Fruit fly (Drosophila melanogaster) whole organism, embryonic: Measurements from ENCODE around the gene orion.

Experiments
- Adf1 ChIP-seq: fragments of 200-800 bp; sonication (Bioruptor generic); IDR thresholded peaks from 2 replicates; pipeline ENCODE4 v1.3.6; 2022; ENCODE audit warnings: missing biosample characterization, missing genetic modification characterization
- Antp ChIP-seq: fragments of 200-800 bp; sonication (Bioruptor generic); optimal IDR thresholded peaks from 3 replicates; lab custom pipeline; 2016; ENCODE audit warnings: missing biosample characterization, missing genetic modification characterization
- CG10209 ChIP-seq: fragments of 200-800 bp; sonication (Bioruptor generic); optimal IDR thresholded peaks from 3 replicates; lab custom pipeline; 2017; ENCODE audit warnings: missing biosample characterization, mild to moderate bottlenecking, missing genetic modification characterization, missing genetic modification reagents
- CG10366 ChIP-seq: fragments of 200-800 bp; sonication (Bioruptor generic); IDR thresholded peaks from 2 replicates; pipeline ENCODE4 v1.3.6; 2022; ENCODE audit warnings: missing biosample characterization, missing genetic modification characterization
- CG10543 ChIP-seq: fragments of 200-800 bp; sonication (Bioruptor generic); optimal IDR thresholded peaks from 3 replicates; lab custom pipeline; 2017; ENCODE audit warnings: missing biosample characterization, mild to moderate bottlenecking, missing genetic modification characterization, moderate library complexity
- CG10654 ChIP-seq: fragments of 200-800 bp; sonication (Bioruptor generic); optimal IDR thresholded peaks from 2 replicates; lab custom pipeline; 2016; ENCODE audit warnings: missing biosample characterization, missing genetic modification characterization
- CG10979 ChIP-seq: fragments of 200-800 bp; sonication (Bioruptor generic); optimal IDR thresholded peaks from 2 replicates; lab custom pipeline; 2018; ENCODE audit warnings: missing biosample characterization, mild to moderate bottlenecking, missing genetic modification characterization, moderate library complexity
- CG12155 ChIP-seq: fragments of 200-800 bp; sonication (Bioruptor generic); optimal IDR thresholded peaks from 3 replicates; lab custom pipeline; 2016; ENCODE audit warnings: missing biosample characterization, missing genetic modification characterization
- CG1233 ChIP-seq: fragments of 200-800 bp; sonication (Bioruptor generic); optimal IDR thresholded peaks from 4 replicates; lab custom pipeline; 2018; ENCODE audit warnings: missing biosample characterization, mild to moderate bottlenecking, missing genetic modification characterization
- CG12391 ChIP-seq: fragments of 200-800 bp; sonication (Bioruptor generic); optimal IDR thresholded peaks from 3 replicates; lab custom pipeline; 2018; ENCODE audit warnings: missing biosample characterization, mild to moderate bottlenecking, missing genetic modification characterization, moderate library complexity
- CG12942 ChIP-seq: fragments of 200-800 bp; sonication (Bioruptor generic); optimal IDR thresholded peaks from 3 replicates; lab custom pipeline; 2016; ENCODE audit warnings: missing biosample characterization, missing genetic modification characterization
- CG13287 ChIP-seq: fragments of 200-800 bp; sonication (Bioruptor generic); IDR thresholded peaks from 2 replicates; pipeline ENCODE4 v1.3.6; 2022; ENCODE audit warnings: missing biosample characterization, missing genetic modification characterization; ENCODE audit not compliant: partially characterized antibody
- CG14860 ChIP-seq: fragments of 200-800 bp; sonication (Bioruptor generic); IDR thresholded peaks from 3 replicates; pipeline ENCODE4 v1.3.6; 2022; ENCODE audit warnings: missing biosample characterization, missing genetic modification characterization; ENCODE audit not compliant: partially characterized antibody
- CG16815 ChIP-seq: fragments of 200-800 bp; sonication (Bioruptor generic); optimal IDR thresholded peaks from 3 replicates; lab custom pipeline; 2017; ENCODE audit warnings: missing biosample characterization, mild to moderate bottlenecking, missing genetic modification characterization
- CG17328 ChIP-seq: fragments of 200-800 bp; sonication (Bioruptor generic); IDR thresholded peaks from 2 replicates; pipeline ENCODE4 v1.3.6; 2022; ENCODE audit warnings: missing biosample characterization, missing genetic modification characterization
- CG17829 ChIP-seq: fragments of 200-800 bp; optimal IDR thresholded peaks from 2 replicates; lab custom pipeline; 2019; ENCODE audit warnings: missing biosample characterization, mild to moderate bottlenecking, missing genetic modification characterization, moderate library complexity
- CG2120 ChIP-seq: fragments of 200-800 bp; sonication (Bioruptor generic); optimal IDR thresholded peaks from 3 replicates; lab custom pipeline; 2016; ENCODE audit warnings: missing biosample characterization, missing genetic modification characterization
- CG5245 ChIP-seq: fragments of 200-800 bp; sonication (Bioruptor generic); optimal IDR thresholded peaks from 3 replicates; lab custom pipeline; 2016; ENCODE audit warnings: missing biosample characterization, missing genetic modification characterization
- CG6654 ChIP-seq: fragments of 200-800 bp; sonication (Bioruptor generic); optimal IDR thresholded peaks from 2 replicates; lab custom pipeline; 2017; ENCODE audit warnings: missing biosample characterization, mild to moderate bottlenecking, missing genetic modification characterization
- CG6791 ChIP-seq: fragments of 200-800 bp; sonication (Bioruptor generic); IDR thresholded peaks from 3 replicates; pipeline ENCODE4 v1.3.6; 2022; ENCODE audit warnings: missing biosample characterization, missing genetic modification characterization; ENCODE audit not compliant: partially characterized antibody
- CG7556 ChIP-seq: fragments of 200-800 bp; sonication (Bioruptor generic); optimal IDR thresholded peaks from 2 replicates; lab custom pipeline; 2017; ENCODE audit warnings: missing biosample characterization, mild to moderate bottlenecking, missing genetic modification characterization
- CG7987 ChIP-seq: fragments of 200-800 bp; sonication (Bioruptor generic); optimal IDR thresholded peaks from 2 replicates; lab custom pipeline; 2018; ENCODE audit warnings: missing biosample characterization, mild to moderate bottlenecking, missing genetic modification characterization, moderate library complexity
- CG9437 ChIP-seq: fragments of 200-800 bp; sonication (Bioruptor generic); optimal IDR thresholded peaks from 2 replicates; lab custom pipeline; 2018; ENCODE audit warnings: missing biosample characterization, mild to moderate bottlenecking, missing genetic modification characterization
- CG9609 ChIP-seq: fragments of 200-800 bp; sonication (Bioruptor generic); optimal IDR thresholded peaks from 3 replicates; lab custom pipeline; 2016; ENCODE audit warnings: missing biosample characterization, missing genetic modification characterization
- Dll ChIP-seq: fragments of 200-800 bp; sonication (Bioruptor generic); IDR thresholded peaks from 4 replicates; pipeline ENCODE4 v1.3.6; 2022; ENCODE audit warnings: missing biosample characterization, missing genetic modification characterization; ENCODE audit not compliant: partially characterized antibody
- Hmr ChIP-seq: fragments of 200-800 bp; sonication (Bioruptor generic); optimal IDR thresholded peaks from 3 replicates; lab custom pipeline; 2017; ENCODE audit warnings: mild to moderate bottlenecking, missing biosample characterization, missing genetic modification reagents, missing genetic modification characterization
- Kr ChIP-seq: fragments of 200-800 bp; sonication (Bioruptor generic); optimal IDR thresholded peaks from 2 replicates; lab custom pipeline; 2017; ENCODE audit warnings: missing biosample characterization, mild to moderate bottlenecking, missing genetic modification characterization
- Meics ChIP-seq: fragments of 200-800 bp; sonication (Bioruptor generic); optimal IDR thresholded peaks from 2 replicates; lab custom pipeline; 2017; ENCODE audit warnings: missing biosample characterization, mild to moderate bottlenecking, missing genetic modification characterization
- Myb ChIP-seq: fragments of 200-800 bp; sonication (Bioruptor generic); optimal IDR thresholded peaks from 2 replicates; lab custom pipeline; 2016; ENCODE audit warnings: missing biosample characterization, missing genetic modification characterization
- Nf-YB ChIP-seq: fragments of 200-800 bp; sonication (Bioruptor generic); optimal IDR thresholded peaks from 3 replicates; lab custom pipeline; 2019; ENCODE audit warnings: missing biosample characterization, mild to moderate bottlenecking, missing genetic modification characterization, moderate library complexity
- Oli ChIP-seq: fragments of 200-800 bp; sonication (Bioruptor generic); optimal IDR thresholded peaks from 2 replicates; lab custom pipeline; 2018; ENCODE audit warnings: missing biosample characterization, mild to moderate bottlenecking, missing genetic modification characterization, moderate library complexity
- Sry-β ChIP-seq: fragments of 200-800 bp; sonication (Bioruptor generic); optimal IDR thresholded peaks from 2 replicates; lab custom pipeline; 2018; ENCODE audit warnings: missing biosample characterization, mild to moderate bottlenecking, missing genetic modification characterization, moderate library complexity
- caup ChIP-seq: fragments of 200-800 bp; sonication (Bioruptor generic); optimal IDR thresholded peaks from 3 replicates; lab custom pipeline; 2017; ENCODE audit warnings: missing biosample characterization, mild to moderate bottlenecking, missing genetic modification characterization, moderate library complexity; ENCODE audit not compliant: severe bottlenecking
- dmrt99B ChIP-seq: fragments of 200-800 bp; sonication (Bioruptor generic); optimal IDR thresholded peaks from 2 replicates; lab custom pipeline; 2018; ENCODE audit warnings: missing biosample characterization, mild to moderate bottlenecking, missing genetic modification characterization, moderate library complexity
- dysf ChIP-seq: fragments of 200-800 bp; sonication (Bioruptor generic); IDR thresholded peaks from 3 replicates; pipeline ENCODE4 v1.3.6; 2022; ENCODE audit warnings: missing biosample characterization, missing genetic modification characterization
- emc ChIP-seq: fragments of 200-800 bp; sonication (Bioruptor generic); optimal IDR thresholded peaks from 2 replicates; lab custom pipeline; 2016; ENCODE audit warnings: missing biosample characterization, missing genetic modification characterization
- eyg ChIP-seq: fragments of 200-800 bp; sonication (Bioruptor generic); optimal IDR thresholded peaks from 3 replicates; lab custom pipeline; 2016; ENCODE audit warnings: missing biosample characterization, missing genetic modification characterization
- fd3F ChIP-seq: fragments of 200-800 bp; sonication (Bioruptor generic); optimal IDR thresholded peaks from 2 replicates; lab custom pipeline; 2018; ENCODE audit warnings: missing biosample characterization, mild to moderate bottlenecking, missing genetic modification characterization, moderate library complexity
- gfzf ChIP-seq: fragments of 200-800 bp; sonication (Bioruptor generic); optimal IDR thresholded peaks from 2 replicates; lab custom pipeline; 2016; ENCODE audit warnings: missing biosample characterization, mild to moderate bottlenecking, missing genetic modification characterization, moderate library complexity
- ind ChIP-seq: fragments of 200-800 bp; sonication (Bioruptor generic); optimal IDR thresholded peaks from 3 replicates; lab custom pipeline; 2016; ENCODE audit warnings: missing biosample characterization, missing genetic modification characterization
- jing ChIP-seq: fragments of 200-800 bp; sonication (Bioruptor generic); optimal IDR thresholded peaks from 2 replicates; lab custom pipeline; 2018; ENCODE audit warnings: missing biosample characterization, mild to moderate bottlenecking, missing genetic modification characterization
- pb ChIP-seq: fragments of 200-800 bp; sonication (Bioruptor generic); optimal IDR thresholded peaks from 3 replicates; lab custom pipeline; 2016; ENCODE audit warnings: missing biosample characterization, missing genetic modification characterization
- phol ChIP-seq: fragments of 200-800 bp; sonication (Bioruptor generic); optimal IDR thresholded peaks from 3 replicates; lab custom pipeline; 2018; ENCODE audit warnings: missing biosample characterization, mild to moderate bottlenecking, missing genetic modification characterization, moderate library complexity
- pita ChIP-seq: fragments of 200-800 bp; sonication (Bioruptor generic); optimal IDR thresholded peaks from 2 replicates; lab custom pipeline; 2017; ENCODE audit warnings: missing biosample characterization, mild to moderate bottlenecking, missing genetic modification characterization
- sd ChIP-seq: fragments of 200-800 bp; sonication (Bioruptor generic); optimal IDR thresholded peaks from 3 replicates; lab custom pipeline; 2018; ENCODE audit warnings: missing biosample characterization, mild to moderate bottlenecking, missing genetic modification characterization, moderate library complexity
- seq ChIP-seq: fragments of 200-800 bp; sonication (Bioruptor generic); IDR thresholded peaks from 2 replicates; pipeline ENCODE4 v1.3.6; 2022; ENCODE audit warnings: missing biosample characterization, missing genetic modification characterization
- stc ChIP-seq: fragments of 200-800 bp; sonication (Bioruptor generic); IDR thresholded peaks from 2 replicates; pipeline ENCODE4 v1.3.6; 2022; ENCODE audit warnings: missing biosample characterization, missing genetic modification characterization
- tna ChIP-seq: fragments of 200-800 bp; sonication (Bioruptor generic); IDR thresholded peaks from 2 replicates; pipeline ENCODE4 v1.3.6; 2022; ENCODE audit warnings: missing biosample characterization, missing genetic modification characterization; ENCODE audit not compliant: partially characterized antibody
- zfh2 ChIP-seq: fragments of 200-800 bp; sonication (Bioruptor generic); optimal IDR thresholded peaks from 2 replicates; lab custom pipeline; 2016; ENCODE audit warnings: missing biosample characterization, missing genetic modification characterization

The orion gene

dm6 chrX:7968215-7968799 lies 21.6 kb upstream of the orion start, which contains the start of gene sws (continued):
- TF ChIP-seq tna (GFP tag; lab: Robert Waterston, UW) (peak; percentile 29; the same call in 1 of the 2 replicates), CG17829 (tag; lab: Kevin White, UChicago) (peak; percentile 45), caup (GFP tag; lab: Kevin White, UChicago) (peak; percentile 50), CG10209 (peak; percentile 23), CG16815 (GFP tag; lab: Kevin White, UChicago) (peak; percentile 6), Nf-YB (GFP tag; lab: Kevin White, UChicago) (no peak), ind (GFP tag; lab: Kevin White, UChicago) (peak; percentile 27), CG6791 (GFP tag; lab: Robert Waterston, UW) (peak; percentile 75; the same call in 2 of the 3 replicates), CG6654 (GFP tag; lab: Kevin White, UChicago) (no peak), CG14860 (GFP tag; lab: Robert Waterston, UW) (peak; percentile 67), CG10543 (GFP tag; lab: Kevin White, UChicago) (peak; percentile 28), CG7987 (no peak), CG7556 (GFP tag; lab: Kevin White, UChicago) (peak; percentile 37), CG17328 (GFP tag; lab: Robert Waterston, UW) (no peak), emc (GFP tag; lab: Kevin White, UChicago) (no peak), pita (GFP tag; lab: Kevin White, UChicago) (no peak), dysf (GFP tag; lab: Robert Waterston, UW) (peak; percentile 45; the same call in 1 of the 3 replicates), CG2120 (peak; percentile 50), Kr (GFP tag; lab: Kevin White, UChicago) (no peak), eyg (no peak), Antp (no peak), CG10654 (GFP tag; lab: Kevin White, UChicago) (peak; percentile 20), Dll (GFP tag; lab: Robert Waterston, UW) (peak; percentile 69; the same call in 3 of the 4 replicates), CG12942 (GFP tag; lab: Kevin White, UChicago) (peak; percentile 25), gfzf (GFP tag; lab: Kevin White, UChicago) (peak; percentile 36), Oli (peak; percentile 43), CG10366 (GFP tag; lab: Robert Waterston, UW) (peak; percentile 12; the same call in 1 of the 2 replicates), jing (no peak), CG12155 (peak; percentile 40), seq (GFP tag; lab: Robert Waterston, UW) (no peak), stc (no peak), CG13287 (peak; percentile 73), Hmr (GFP tag; lab: Kevin White, UChicago) (peak; percentile 47), CG9609 (GFP tag; lab: Kevin White, UChicago) (no peak), Adf1 (no peak), sd (tag; lab: Kevin White, UChicago) (no peak), phol (peak; percentile 59), CG12391 (tag; lab: Kevin White, UChicago) (peak; percentile 61), CG10979 (tag; lab: Kevin White, UChicago) (peak; percentile 29), zfh2 (GFP tag; lab: Kevin White, UChicago) (no peak), CG9437 (peak; percentile 28), CG5245 (GFP tag; lab: Kevin White, UChicago) (no peak), Sry-β (peak; percentile 64), dmrt99B (peak; percentile 16), fd3F (peak; percentile 39), pb (GFP tag; lab: Kevin White, UChicago) (no peak), CG1233 (peak; percentile 32), Myb (GFP tag; lab: Kevin White, UChicago) (peak; percentile 15), Meics (GFP tag; lab: Kevin White, UChicago) (peak; percentile 53)
